Worm (Caenorhabditis elegans) whole organism, young adult: ENCODE data around the gene ins-21.

Experiments
- nhr-179 ChIP-seq: sonication (generic microtip); optimal IDR thresholded peaks from 2 replicates; lab custom pipeline; 2016; ENCODE audit warnings: mild to moderate bottlenecking, missing genetic modification characterization, missing compliant biosample characterization
- zim-3 ChIP-seq: sonication (generic microtip); optimal IDR thresholded peaks from 2 replicates; lab custom pipeline; 2017; ENCODE audit warnings: mild to moderate bottlenecking, missing genetic modification characterization, moderate library complexity, missing compliant biosample characterization

ce11 chrIII:9991324-9991723 lies 32.2 kb upstream of the ins-21 start:
- no peak for TF ChIP-seq nhr-179 (tag; lab: Kevin White, UChicago)
- TF ChIP-seq zim-3, result no peak
